Fruit fly (Drosophila melanogaster): ENCODE results near the gene CG6813.

CG6813 gene

DNA sequence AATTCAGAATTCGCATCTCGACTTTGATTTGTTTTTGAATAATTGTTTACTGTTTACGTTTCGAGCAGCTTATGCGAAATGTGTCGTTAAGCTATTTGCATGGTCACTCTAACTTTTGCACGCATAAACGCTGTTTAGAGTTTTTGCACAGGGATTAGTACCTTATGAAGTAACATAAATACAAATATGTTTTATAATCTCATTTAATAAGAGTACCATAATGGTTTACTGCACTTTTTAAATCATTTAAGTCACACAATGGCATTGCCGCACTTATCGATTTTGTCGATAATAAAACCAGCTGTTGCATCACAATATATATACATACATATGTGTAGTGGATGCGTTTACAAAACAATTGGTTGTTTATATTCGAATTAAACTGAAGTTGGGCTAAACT is at the start of gene CG6813, which contains the start of gene CG18764:
Gene CG6813, minus strand, starts transcription at position 68 of the 400 bp plus-strand sequence.
Gene CG18764, plus strand, starts transcription at position 319 of the 400 bp plus-strand sequence.
- TF ChIP-seq CG12605 (GFP tag; IDR thresholded peaks at IDR 0.05) (no peak), CG9948 (tag; optimal IDR thresholded peaks at IDR 0.05) (no peak), Ets98B (GFP tag; IDR thresholded peaks at IDR 0.05) (no peak), CG8159 (tag; optimal IDR thresholded peaks at IDR 0.05) (no peak), CG13204 (GFP tag; optimal IDR thresholded peaks at IDR 0.05) (no peak), CG14655 (GFP tag; optimal IDR thresholded peaks at IDR 0.05) (no peak), Snoo (tag; optimal IDR thresholded peaks at IDR 0.05) (no peak), CG10348 (GFP tag; IDR thresholded peaks at IDR 0.05) (no peak), Pif1B (GFP tag; optimal IDR thresholded peaks at IDR 0.05) (no peak), CG32121 (GFP tag; IDR thresholded peaks at IDR 0.05) (no peak), CG4496 (GFP tag; IDR thresholded peaks at IDR 0.05) (no peak), CG17806 (tag; optimal IDR thresholded peaks at IDR 0.05) (no peak), CG34367 (tag; optimal IDR thresholded peaks at IDR 0.05) (no peak), fd96Ca (GFP tag; IDR thresholded peaks at IDR 0.05) (no peak)

DNA sequence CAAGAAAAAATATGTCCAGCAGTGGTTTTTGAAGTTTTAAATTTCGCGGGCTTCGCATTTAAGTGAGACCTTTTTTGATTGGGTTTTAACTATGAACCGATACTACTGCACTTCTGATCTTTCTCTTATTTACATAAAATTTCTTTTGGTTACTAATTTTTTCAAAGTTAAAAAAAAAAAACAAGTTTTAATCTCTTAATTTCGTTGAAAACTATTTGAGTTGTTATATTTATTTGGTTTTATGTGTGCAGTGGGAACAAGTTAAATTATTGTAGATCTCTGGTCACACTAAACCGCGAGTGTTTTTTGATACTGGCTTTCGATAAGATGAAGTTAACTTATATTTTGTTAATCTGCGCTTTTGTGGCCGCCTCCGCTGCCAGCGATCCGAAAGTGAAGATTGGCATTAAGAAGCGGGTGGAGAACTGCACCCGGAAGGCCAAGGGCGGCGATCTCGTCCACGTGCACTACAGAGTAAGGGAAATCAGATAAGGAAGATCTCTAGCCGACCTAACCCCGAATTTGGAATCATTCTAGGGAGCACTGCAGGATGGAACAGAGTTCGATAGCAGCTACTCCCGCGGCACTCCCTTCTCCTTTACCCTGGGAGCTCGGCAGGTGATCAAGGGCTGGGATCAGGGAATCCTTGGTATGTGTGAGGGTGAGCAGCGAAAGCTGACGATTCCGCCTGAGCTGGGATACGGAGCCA is 47.7 kb upstream of the CG6813 start, which contains the start of gene CG14715:
Gene CG14715, plus strand, starts transcription at position 267 of the 709 bp plus-strand sequence.
- no peak for TF ChIP-seq CG10348 (GFP tag; IDR thresholded peaks at IDR 0.05)
- peak; percentile 25 for TF ChIP-seq CG8159 (tag; optimal IDR thresholded peaks at IDR 0.05)
- TF ChIP-seq Ets98B (GFP tag; IDR thresholded peaks at IDR 0.05) = no peak
- no peak for TF ChIP-seq D1 (tag; optimal IDR thresholded peaks at IDR 0.05)
- peak; percentile 13 for TF ChIP-seq CG17806 (tag; optimal IDR thresholded peaks at IDR 0.05)
- peak; percentile 31; the same call in 1 of the 2 replicates for TF ChIP-seq CG32121 (GFP tag; IDR thresholded peaks at IDR 0.05)
- TF ChIP-seq CG12605 (GFP tag; IDR thresholded peaks at IDR 0.05) = no peak
- peak; percentile 25 for TF ChIP-seq CG15710 (tag; optimal IDR thresholded peaks at IDR 0.05)
- TF ChIP-seq CG9948 (tag; optimal IDR thresholded peaks at IDR 0.05) = peak; percentile 2

DNA sequence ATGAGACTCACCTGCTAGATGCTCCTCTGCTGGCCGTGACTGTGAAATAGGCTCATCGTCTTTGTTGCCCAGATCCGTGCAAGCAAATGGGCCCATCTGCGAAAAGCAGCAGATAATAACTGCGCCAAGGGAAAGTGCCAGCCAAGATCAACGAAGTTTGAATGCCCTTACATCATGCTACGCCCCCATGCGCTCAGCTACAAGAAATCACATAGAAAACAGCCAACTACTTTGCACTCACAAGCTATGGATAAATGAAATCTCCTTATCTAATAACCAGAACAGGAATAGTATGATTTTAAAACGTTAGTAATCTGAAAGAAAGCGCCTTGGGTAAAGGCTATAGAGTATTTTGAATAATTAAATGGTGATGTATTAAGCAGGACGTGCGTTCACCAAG is 45.3 kb upstream of the CG6813 start:
- TF ChIP-seq CG34367 (tag; optimal IDR thresholded peaks at IDR 0.05) (no peak), CG14655 (GFP tag; optimal IDR thresholded peaks at IDR 0.05) (no peak), Pif1B (GFP tag; optimal IDR thresholded peaks at IDR 0.05) (no peak), CG15710 (tag; optimal IDR thresholded peaks at IDR 0.05) (peak; percentile 24), CG8159 (tag; optimal IDR thresholded peaks at IDR 0.05) (peak; percentile 50), D1 (tag; optimal IDR thresholded peaks at IDR 0.05) (no peak), CG13204 (GFP tag; optimal IDR thresholded peaks at IDR 0.05) (no peak), CG8301 (tag; optimal IDR thresholded peaks at IDR 0.05) (peak; percentile 22), CG9948 (tag; optimal IDR thresholded peaks at IDR 0.05) (peak; percentile 18), CG17806 (tag; optimal IDR thresholded peaks at IDR 0.05) (peak; percentile 29), CG32121 (GFP tag; IDR thresholded peaks at IDR 0.05) (no peak), CG4496 (GFP tag; IDR thresholded peaks at IDR 0.05) (0 out of 3 replicates have a peak, but pooled peaks have one; percentile 29)

DNA sequence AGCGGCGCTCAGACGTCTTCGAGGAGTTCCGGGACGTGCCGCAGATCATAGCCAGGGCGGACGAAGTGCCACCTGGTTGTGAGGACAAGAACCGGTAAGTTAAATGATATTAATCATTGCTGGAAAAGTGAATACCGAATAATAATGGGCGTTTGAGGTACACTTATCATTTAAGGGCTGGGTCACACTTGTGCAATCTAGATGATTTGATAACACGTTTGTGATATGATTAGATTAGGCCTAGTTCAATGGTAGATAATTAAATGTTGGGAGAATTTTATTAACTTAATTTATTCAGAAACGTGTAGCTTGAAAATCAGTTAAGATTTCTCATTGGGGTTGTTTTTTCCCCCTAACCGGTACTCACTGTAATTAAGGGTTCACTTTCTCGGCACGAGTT is 44.5 kb upstream of the CG6813 start:
- TF ChIP-seq CG13204 (GFP tag; optimal IDR thresholded peaks at IDR 0.05) (no peak), Pif1A (GFP tag; optimal IDR thresholded peaks at IDR 0.05) (no peak), CG17806 (tag; optimal IDR thresholded peaks at IDR 0.05) (no peak), Ets98B (GFP tag; IDR thresholded peaks at IDR 0.05) (no peak), CG32121 (GFP tag; IDR thresholded peaks at IDR 0.05) (no peak), fd96Ca (GFP tag; IDR thresholded peaks at IDR 0.05) (no peak), CG8301 (tag; optimal IDR thresholded peaks at IDR 0.05) (no peak), rn (GFP tag; IDR thresholded peaks at IDR 0.05) (no peak)

dm6 chr3R:11669954-11670347 is 43.5 kb upstream of the CG6813 start:
- TF ChIP-seq CG34367 (tag; optimal IDR thresholded peaks at IDR 0.05) = no peak
- TF ChIP-seq gl (tag; optimal IDR thresholded peaks at IDR 0.05) = no peak
- TF ChIP-seq CG12605 (GFP tag; IDR thresholded peaks at IDR 0.05) = peak; percentile 97

DNA sequence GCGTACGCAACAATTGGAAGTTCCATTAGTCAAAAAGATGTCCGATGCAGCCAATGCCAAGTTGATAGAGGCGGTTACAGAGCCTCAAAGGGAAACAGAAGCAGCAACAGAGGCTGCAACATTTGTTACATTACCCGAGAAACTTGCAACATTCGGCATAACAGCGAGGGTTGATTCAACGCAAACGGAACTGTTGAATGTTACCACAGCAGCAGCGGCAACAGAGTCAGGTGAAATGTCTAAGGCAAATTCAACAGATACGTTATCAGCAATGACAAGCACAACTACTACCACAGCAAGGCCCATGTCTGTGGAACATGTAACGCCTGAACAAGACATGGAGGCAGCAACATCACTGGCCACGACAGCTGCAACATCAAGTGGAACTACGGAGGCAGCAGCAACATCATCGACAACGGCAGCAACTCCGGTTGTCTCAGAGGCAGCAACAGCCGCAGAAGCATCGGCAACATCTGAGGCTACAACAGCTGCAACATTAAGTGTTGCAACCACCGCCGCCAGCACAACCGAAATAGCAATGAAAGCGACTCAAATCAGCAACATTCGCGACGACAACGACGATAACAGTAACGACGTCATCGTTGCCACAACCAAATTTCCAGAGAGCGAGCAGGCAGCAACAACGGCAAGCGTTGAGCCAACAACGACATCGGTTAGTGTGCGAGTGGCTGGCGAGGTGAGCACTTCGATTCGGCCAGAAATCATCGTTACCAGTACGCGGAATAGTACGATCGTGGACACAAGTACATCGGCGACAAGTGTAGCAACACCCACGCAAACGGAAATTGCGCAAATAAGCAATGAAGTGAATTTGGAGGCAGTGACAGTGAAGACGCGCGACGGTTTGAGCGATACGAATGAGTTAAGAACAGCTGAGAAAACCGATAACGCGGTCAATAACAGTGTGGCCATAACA is 42.8 kb upstream of the CG6813 start:
- TF ChIP-seq EcR (GFP tag; optimal IDR thresholded peaks at IDR 0.05) (peak; percentile 44), Pif1B (GFP tag; optimal IDR thresholded peaks at IDR 0.05) (no peak)

All from whole organism, pupa.